Worm (Caenorhabditis elegans) whole organism, L4 larva: Measurements from ENCODE around the gene B0228.9.

ENCODE experiments used
- R02D3.7 ChIP-seq: fragments of 150-350 bp; sonication (generic microtip); optimal IDR thresholded peaks from 3 replicates; lab custom pipeline; 2014; ENCODE audit warnings: missing biosample characterization, missing genetic modification characterization
- ama-1 ChIP-seq: fragments of 150-350 bp; optimal IDR thresholded peaks from 2 replicates; lab custom pipeline; 2014; ENCODE audit warnings: inconsistent platforms, mixed read lengths
- ctbp-1 ChIP-seq: fragments of 200-800 bp; sonication (Bioruptor generic); IDR thresholded peaks from 2 replicates; pipeline ENCODE4 v1.3.6; 2022; ENCODE audit warnings: missing genetic modification reagents, missing genetic modification characterization, missing compliant biosample characterization
- fkh-10 ChIP-seq: fragments of 150-350 bp; optimal IDR thresholded peaks from 2 replicates; lab custom pipeline; 2014; ENCODE audit warnings: missing biosample characterization, missing genetic modification reagents, missing genetic modification characterization
- fos-1 ChIP-seq: fragments of 150-350 bp; optimal IDR thresholded peaks from 2 replicates; lab custom pipeline; 2014; ENCODE audit warnings: missing biosample characterization, missing genetic modification characterization
- hlh-30 ChIP-seq: sonication (generic microtip); optimal IDR thresholded peaks from 2 replicates; lab custom pipeline; 2017; ENCODE audit warnings: antibody characterized with exemption, mild to moderate bottlenecking, missing genetic modification characterization, missing compliant biosample characterization; ENCODE audit not compliant: insufficient read depth
- lin-13 ChIP-seq: fragments of 150-350 bp; optimal IDR thresholded peaks from 2 replicates; lab custom pipeline; 2014; ENCODE audit warnings: missing biosample characterization, missing genetic modification reagents, missing genetic modification characterization
- mdl-1 ChIP-seq, 2 experiments: fragments of 150-350 bp in 1 of 2; sonication (generic microtip) in 1 of 2; optimal IDR thresholded peaks; 2 replicates each; lab custom pipeline; 2014 to 2017; ENCODE audit warnings: missing biosample characterization in 2 of 2, missing genetic modification characterization in 2 of 2
- nhr-237 ChIP-seq: sonication (generic microtip); optimal IDR thresholded peaks from 2 replicates; lab custom pipeline; 2017; ENCODE audit warnings: missing biosample characterization, missing genetic modification characterization
- nhr-25 ChIP-seq: sonication (generic microtip); optimal IDR thresholded peaks from 2 replicates; lab custom pipeline; 2017; ENCODE audit warnings: missing genetic modification characterization, mild to moderate bottlenecking, missing compliant biosample characterization, antibody characterized with exemption, moderate library complexity, borderline replicate concordance; ENCODE audit not compliant: insufficient read depth
- rbr-2 ChIP-seq: sonication (generic microtip); optimal IDR thresholded peaks from 2 replicates; lab custom pipeline; 2016; ENCODE audit warnings: missing genotype, missing genetic modification characterization, missing compliant biosample characterization
- snpc-4 ChIP-seq: fragments of 150-350 bp; optimal IDR thresholded peaks from 2 replicates; lab custom pipeline; 2014; ENCODE audit warnings: missing biosample characterization, missing genetic modification characterization
- unc-130 ChIP-seq: sonication (generic microtip); optimal IDR thresholded peaks from 2 replicates; lab custom pipeline; 2016; ENCODE audit warnings: missing genetic modification reagents, missing genetic modification characterization, missing compliant biosample characterization

DNA sequence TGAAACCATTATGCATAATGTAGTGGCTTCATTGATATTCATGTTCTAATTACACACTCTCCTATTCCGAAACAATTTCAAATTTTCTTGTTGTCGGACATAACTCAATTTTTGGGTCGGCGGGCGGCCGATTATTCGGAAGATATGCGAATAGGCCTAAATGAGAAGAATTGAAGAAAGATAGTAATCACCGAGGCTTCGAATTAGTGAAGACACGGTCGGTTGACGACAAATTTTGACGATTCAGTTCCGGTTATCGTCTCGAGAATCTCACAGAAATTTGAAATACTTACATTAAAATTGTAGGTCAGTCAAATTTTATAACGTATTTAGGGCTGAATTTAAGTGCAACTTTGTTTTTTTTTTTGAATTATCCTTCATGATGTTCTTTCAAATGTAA is 39.7 kb upstream of the B0228.9 start:
- TF ChIP-seq R02D3.7 (no peak), lin-13 (no peak), fkh-10 (GFP tag; lab: Kevin White, UChicago) (no peak), nhr-237 (tag; lab: Kevin White, UChicago) (no peak), hlh-30 (no peak), unc-130 (no peak), ama-1 (lab: Kevin White, UChicago) (no peak), mdl-1 (tag; optimal IDR thresholded peaks at IDR 0.05; lab: Kevin White, UChicago) (no peak), snpc-4 (tag; lab: Kevin White, UChicago) (no peak), nhr-25 (no peak), rbr-2 (tag; lab: Kevin White, UChicago) (no peak), fos-1 (tag; lab: Kevin White, UChicago) (no peak), ctbp-1 (no peak)
